Fruit fly (Drosophila melanogaster) whole organism, embryonic: ENCODE results near the gene CG11617.
A peak's percentile ranks its signal among the peaks of the same experiment; 100 is the strongest.

Experiments
- Aef1 ChIP-seq: fragments of 200-800 bp; sonication (Bioruptor generic); IDR thresholded peaks from 3 replicates; pipeline ENCODE4 v1.3.6; 2022; ENCODE audit warnings: missing biosample characterization, missing genetic modification characterization
- Asciz ChIP-seq: fragments of 200-800 bp; sonication (Bioruptor generic); optimal IDR thresholded peaks from 2 replicates; lab custom pipeline; 2017; ENCODE audit warnings: missing biosample characterization, mild to moderate bottlenecking, missing genetic modification characterization, missing genetic modification reagents
- CG10147 ChIP-seq: fragments of 200-800 bp; sonication (Bioruptor generic); optimal IDR thresholded peaks from 2 replicates; lab custom pipeline; 2019; ENCODE audit warnings: missing biosample characterization, mild to moderate bottlenecking, missing genetic modification characterization, moderate library complexity
- CG11093 ChIP-seq: fragments of 200-800 bp; sonication (Bioruptor generic); IDR thresholded peaks from 3 replicates; pipeline ENCODE4 v1.3.6; 2022; ENCODE audit warnings: missing biosample characterization, missing genetic modification characterization
- CG11695 ChIP-seq: fragments of 200-800 bp; sonication (Bioruptor generic); IDR thresholded peaks from 3 replicates; pipeline ENCODE4 v1.3.6; 2022; ENCODE audit warnings: missing biosample characterization, missing genetic modification characterization
- CG13296 ChIP-seq: fragments of 200-800 bp; sonication (Bioruptor generic); optimal IDR thresholded peaks from 3 replicates; lab custom pipeline; 2018; ENCODE audit warnings: missing biosample characterization, mild to moderate bottlenecking, missing genetic modification characterization
- CG1602 ChIP-seq: fragments of 200-800 bp; sonication (Bioruptor generic); optimal IDR thresholded peaks from 3 replicates; lab custom pipeline; 2016; ENCODE audit warnings: missing biosample characterization, missing genetic modification characterization
- CG17328 ChIP-seq: fragments of 200-800 bp; sonication (Bioruptor generic); IDR thresholded peaks from 2 replicates; pipeline ENCODE4 v1.3.6; 2022; ENCODE audit warnings: missing biosample characterization, missing genetic modification characterization
- CG17802 ChIP-seq: fragments of 200-800 bp; sonication (Bioruptor generic); optimal IDR thresholded peaks from 2 replicates; lab custom pipeline; 2018; ENCODE audit warnings: missing biosample characterization, mild to moderate bottlenecking, missing genetic modification characterization, moderate library complexity
- CG18476 ChIP-seq: fragments of 200-800 bp; sonication (Bioruptor generic); optimal IDR thresholded peaks from 2 replicates; lab custom pipeline; 2016; ENCODE audit warnings: missing biosample characterization, mild to moderate bottlenecking, missing genetic modification characterization
- CG2199 ChIP-seq: fragments of 200-800 bp; sonication (Bioruptor generic); IDR thresholded peaks from 3 replicates; pipeline ENCODE4 v1.3.6; 2022; ENCODE audit warnings: missing biosample characterization, missing genetic modification characterization
- CG32767 ChIP-seq: fragments of 200-800 bp; sonication (Bioruptor generic); IDR thresholded peaks from 2 replicates; pipeline ENCODE4 v1.3.6; 2022; ENCODE audit warnings: missing biosample characterization, missing genetic modification characterization
- CG32772 ChIP-seq: fragments of 200-800 bp; sonication (Bioruptor generic); IDR thresholded peaks from 2 replicates; pipeline ENCODE4 v1.3.6; 2022; ENCODE audit warnings: missing biosample characterization, missing genetic modification characterization
- CG34376 ChIP-seq: fragments of 200-800 bp; sonication (Bioruptor generic); optimal IDR thresholded peaks from 2 replicates; lab custom pipeline; 2018; ENCODE audit warnings: missing biosample characterization, mild to moderate bottlenecking, missing genetic modification characterization
- CG3838 ChIP-seq: fragments of 200-800 bp; sonication (Bioruptor generic); optimal IDR thresholded peaks from 3 replicates; lab custom pipeline; 2016; ENCODE audit warnings: missing biosample characterization, missing genetic modification characterization
- CG43689 ChIP-seq: fragments of 200-800 bp; sonication (Bioruptor generic); IDR thresholded peaks from 2 replicates; pipeline ENCODE4 v1.3.6; 2022; ENCODE audit warnings: missing biosample characterization, missing genetic modification characterization
- CG4730 ChIP-seq: fragments of 200-800 bp; sonication (Bioruptor generic); IDR thresholded peaks from 2 replicates; pipeline ENCODE4 v1.3.6; 2022; ENCODE audit warnings: missing biosample characterization, missing genetic modification characterization
- CG5953 ChIP-seq: fragments of 200-800 bp; sonication (Bioruptor generic); IDR thresholded peaks from 2 replicates; pipeline ENCODE4 v1.3.6; 2022; ENCODE audit warnings: missing biosample characterization, missing genetic modification characterization
- CG6791 ChIP-seq: fragments of 200-800 bp; sonication (Bioruptor generic); IDR thresholded peaks from 3 replicates; pipeline ENCODE4 v1.3.6; 2022; ENCODE audit warnings: missing biosample characterization, missing genetic modification characterization; ENCODE audit not compliant: partially characterized antibody
- CG8281 ChIP-seq: fragments of 200-800 bp; sonication (Bioruptor generic); optimal IDR thresholded peaks from 2 replicates; lab custom pipeline; 2018; ENCODE audit warnings: missing biosample characterization, mild to moderate bottlenecking, missing genetic modification characterization, moderate library complexity
- CG9932 ChIP-seq: fragments of 200-800 bp; sonication (Bioruptor generic); IDR thresholded peaks from 2 replicates; pipeline ENCODE4 v1.3.6; 2022; ENCODE audit warnings: missing biosample characterization, missing genetic modification characterization
- Dip2 ChIP-seq: fragments of 200-800 bp; sonication (Bioruptor generic); IDR thresholded peaks from 2 replicates; pipeline ENCODE4 v1.3.6; 2022; ENCODE audit warnings: missing biosample characterization, missing genetic modification characterization
- Dp ChIP-seq: fragments of 200-800 bp; sonication (Bioruptor generic); optimal IDR thresholded peaks from 2 replicates; lab custom pipeline; 2018; ENCODE audit warnings: missing biosample characterization, mild to moderate bottlenecking, missing genetic modification characterization, moderate library complexity
- E2f2 ChIP-seq: fragments of 200-800 bp; sonication (Bioruptor generic); IDR thresholded peaks from 2 replicates; pipeline ENCODE4 v1.3.6; 2022; ENCODE audit warnings: missing biosample characterization, missing genetic modification characterization
- ERR ChIP-seq: fragments of 200-800 bp; sonication (Bioruptor generic); optimal IDR thresholded peaks from 2 replicates; lab custom pipeline; 2016; ENCODE audit warnings: missing biosample characterization, missing genetic modification characterization
- HLH4C ChIP-seq: fragments of 200-800 bp; sonication (Bioruptor generic); IDR thresholded peaks from 3 replicates; pipeline ENCODE4 v1.3.6; 2022; ENCODE audit warnings: missing biosample characterization, missing genetic modification characterization; ENCODE audit not compliant: partially characterized antibody
- MBD-R2 ChIP-seq: fragments of 200-800 bp; sonication (Bioruptor generic); IDR thresholded peaks from 2 replicates; pipeline ENCODE4 v1.3.6; 2022; ENCODE audit warnings: missing biosample characterization, missing genetic modification characterization
- Mad ChIP-seq: fragments of 200-800 bp; sonication (Bioruptor generic); optimal IDR thresholded peaks from 2 replicates; lab custom pipeline; 2016; ENCODE audit warnings: missing biosample characterization, missing genetic modification characterization
- Mes4 ChIP-seq: fragments of 200-800 bp; sonication (Bioruptor generic); optimal IDR thresholded peaks from 2 replicates; lab custom pipeline; 2016; ENCODE audit warnings: missing biosample characterization, missing genetic modification characterization
- NC2α ChIP-seq: fragments of 200-800 bp; sonication (Bioruptor generic); optimal IDR thresholded peaks from 2 replicates; lab custom pipeline; 2016; ENCODE audit warnings: missing biosample characterization, missing genetic modification characterization
- PHDP ChIP-seq: fragments of 200-800 bp; sonication (Bioruptor generic); optimal IDR thresholded peaks from 3 replicates; lab custom pipeline; 2018; ENCODE audit warnings: missing biosample characterization, mild to moderate bottlenecking, missing genetic modification characterization, moderate library complexity
- Usf ChIP-seq: fragments of 200-800 bp; sonication (Bioruptor generic); optimal IDR thresholded peaks from 2 replicates; lab custom pipeline; 2017; ENCODE audit warnings: missing genotype, missing biosample characterization, missing genetic modification characterization
- ab ChIP-seq: fragments of 200-800 bp; sonication (Bioruptor generic); optimal IDR thresholded peaks from 2 replicates; lab custom pipeline; 2016; ENCODE audit warnings: missing biosample characterization, missing genetic modification characterization
- az2 ChIP-seq: fragments of 200-800 bp; sonication (Bioruptor generic); optimal IDR thresholded peaks from 3 replicates; lab custom pipeline; 2016; ENCODE audit warnings: missing biosample characterization, missing genetic modification characterization
- crp ChIP-seq, 2 experiments: fragments of 200-800 bp; sonication (Bioruptor generic); optimal IDR thresholded peaks; 2 replicates in 1 of 2; 3 replicates in 1 of 2; lab custom pipeline; 2017; ENCODE audit warnings: missing biosample characterization in 2 of 2, missing genetic modification characterization in 2 of 2, mild to moderate bottlenecking in 1 of 2, moderate library complexity in 1 of 2
- fd96Cb ChIP-seq: fragments of 200-800 bp; sonication (Bioruptor generic); optimal IDR thresholded peaks from 2 replicates; lab custom pipeline; 2018; ENCODE audit warnings: missing biosample characterization, mild to moderate bottlenecking, missing genetic modification characterization, moderate library complexity
- fru ChIP-seq: fragments of >200 bp; optimal IDR thresholded peaks from 2 replicates; lab custom pipeline; 2017
- gce ChIP-seq: fragments of 200-800 bp; sonication (Bioruptor generic); IDR thresholded peaks from 3 replicates; pipeline ENCODE4 v1.3.6; 2022; ENCODE audit warnings: missing biosample characterization, missing genetic modification characterization
- gt ChIP-seq: fragments of 200-800 bp; sonication (Bioruptor generic); IDR thresholded peaks from 2 replicates; pipeline ENCODE4 v1.3.6; 2022; ENCODE audit warnings: missing biosample characterization, missing genetic modification characterization
- hkb ChIP-seq, 2 experiments: fragments of 200-800 bp in 1 of 2; fragments of >200 bp in 1 of 2; sonication (Bioruptor generic) in 1 of 2; IDR thresholded peaks in 1 of 2; optimal IDR thresholded peaks in 1 of 2; 2 replicates each; pipeline versions ENCODE4 v1.3.6 to Lab custom; 2017 to 2022; ENCODE audit warnings: missing biosample characterization in 1 of 2, missing genetic modification characterization in 1 of 2
- ken ChIP-seq: fragments of 200-800 bp; sonication (Bioruptor generic); IDR thresholded peaks from 3 replicates; pipeline ENCODE4 v1.3.6; 2022; ENCODE audit warnings: missing biosample characterization, missing genetic modification characterization
- klu ChIP-seq: fragments of 200-800 bp; sonication (Bioruptor generic); IDR thresholded peaks from 2 replicates; pipeline ENCODE4 v1.3.6; 2022; ENCODE audit warnings: missing biosample characterization, missing genetic modification characterization
- mam ChIP-seq: fragments of 200-800 bp; sonication (Bioruptor generic); optimal IDR thresholded peaks from 3 replicates; lab custom pipeline; 2016; ENCODE audit warnings: missing biosample characterization, missing genetic modification characterization
- pfk ChIP-seq: fragments of 200-800 bp; sonication (Bioruptor generic); optimal IDR thresholded peaks from 2 replicates; lab custom pipeline; 2018; ENCODE audit warnings: missing biosample characterization, mild to moderate bottlenecking, missing genetic modification characterization, moderate library complexity
- pzg ChIP-seq: fragments of 200-800 bp; sonication (Bioruptor generic); optimal IDR thresholded peaks from 3 replicates; lab custom pipeline; 2018; ENCODE audit warnings: missing biosample characterization, mild to moderate bottlenecking, missing genetic modification characterization, moderate library complexity
- ranshi ChIP-seq: fragments of 200-800 bp; sonication (Bioruptor generic); IDR thresholded peaks from 2 replicates; pipeline ENCODE4 v1.3.6; 2022; ENCODE audit warnings: missing biosample characterization, missing genetic modification characterization
- rib ChIP-seq: fragments of 200-800 bp; sonication (Bioruptor generic); IDR thresholded peaks from 2 replicates; pipeline ENCODE4 v1.3.6; 2022; ENCODE audit warnings: missing biosample characterization, missing genetic modification characterization
- ro ChIP-seq: fragments of 200-800 bp; sonication (Bioruptor generic); IDR thresholded peaks from 2 replicates; pipeline ENCODE4 v1.3.6; 2022; ENCODE audit warnings: missing biosample characterization, missing genetic modification characterization
- sd ChIP-seq: fragments of 200-800 bp; sonication (Bioruptor generic); optimal IDR thresholded peaks from 3 replicates; lab custom pipeline; 2018; ENCODE audit warnings: missing biosample characterization, mild to moderate bottlenecking, missing genetic modification characterization, moderate library complexity
- tin ChIP-seq: fragments of 200-800 bp; sonication (Bioruptor generic); optimal IDR thresholded peaks from 3 replicates; lab custom pipeline; 2016; ENCODE audit warnings: missing biosample characterization, missing genetic modification characterization
- trh ChIP-seq: fragments of 200-800 bp; sonication (Bioruptor generic); optimal IDR thresholded peaks from 2 replicates; lab custom pipeline; 2016; ENCODE audit warnings: missing biosample characterization, missing genetic modification characterization
- twi ChIP-seq: fragments of 200-800 bp; optimal IDR thresholded peaks from 2 replicates; lab custom pipeline; 2019; ENCODE audit warnings: missing biosample characterization, mild to moderate bottlenecking, missing genetic modification characterization, moderate library complexity

Gene CG11617

DNA sequence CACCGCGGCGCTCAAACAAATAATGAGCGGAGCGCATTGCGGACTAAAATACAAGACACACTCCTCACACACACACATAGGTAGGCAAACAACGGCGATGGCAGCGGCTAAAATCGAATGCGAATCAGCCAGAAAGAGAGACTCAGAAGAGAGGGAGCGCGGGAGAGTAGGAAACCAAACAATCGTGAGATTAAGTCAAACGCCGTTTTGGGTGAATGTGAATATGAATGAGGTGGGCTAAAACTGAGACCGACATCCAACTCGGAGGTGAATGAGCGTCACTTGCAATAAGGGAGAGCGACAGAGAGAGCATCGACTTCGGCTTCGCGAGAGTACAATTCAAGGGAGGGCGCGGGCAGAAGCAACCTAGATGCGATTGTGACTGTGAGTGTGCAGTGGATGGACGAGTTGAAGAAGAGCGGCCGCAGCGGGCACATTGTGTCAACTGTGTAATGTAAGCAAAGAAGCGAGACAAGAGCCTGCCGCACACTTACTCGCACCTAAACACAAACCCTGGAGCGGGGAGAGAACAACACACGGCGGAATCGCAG lies 14.9 kb upstream of the CG11617 start:
- no peak for TF ChIP-seq E2f2 (GFP tag; lab: Robert Waterston, UW)
- no peak for TF ChIP-seq Usf
- no peak for TF ChIP-seq mam (GFP tag; lab: Kevin White, UChicago)
- peak; percentile 27 for TF ChIP-seq sd
- TF ChIP-seq klu (GFP tag; lab: Robert Waterston, UW): no peak
- TF ChIP-seq Dp (GFP tag; lab: Kevin White, UChicago): no peak
- no peak for TF ChIP-seq CG9932 (GFP tag; lab: Robert Waterston, UW)
- TF ChIP-seq fru (lab: Kevin White, UChicago): no peak
- no peak for TF ChIP-seq CG43689 (GFP tag; lab: Robert Waterston, UW)
- TF ChIP-seq trh: no peak
- no peak for TF ChIP-seq ro
- TF ChIP-seq ab: no peak
- TF ChIP-seq gt (GFP tag; lab: Robert Waterston, UW): no peak
- no peak for TF ChIP-seq MBD-R2 (GFP tag; lab: Robert Waterston, UW)
- peak; percentile 14 for TF ChIP-seq pfk (GFP tag; lab: Kevin White, UChicago)
- TF ChIP-seq Mes4: no peak
- peak; percentile 12 for TF ChIP-seq NC2α
- TF ChIP-seq CG11093 (GFP tag; lab: Robert Waterston, UW): no peak
- no peak for TF ChIP-seq CG32772 (GFP tag; lab: Robert Waterston, UW)
- TF ChIP-seq CG1602 (GFP tag; lab: Kevin White, UChicago): no peak
- TF ChIP-seq ken: peak; percentile 55; the same call in 1 of the 3 replicates
- no peak for TF ChIP-seq Aef1
- no peak for TF ChIP-seq hkb (optimal IDR thresholded peaks at IDR 0.05; lab: Kevin White, UChicago)
- no peak for TF ChIP-seq hkb (GFP tag; IDR thresholded peaks at IDR 0.05; lab: Robert Waterston, UW)
- no peak for TF ChIP-seq CG4730 (GFP tag; lab: Robert Waterston, UW)
- TF ChIP-seq CG5953 (GFP tag; lab: Robert Waterston, UW): no peak
- TF ChIP-seq CG6791: no peak
- TF ChIP-seq CG8281 (tag; lab: Kevin White, UChicago): no peak
- 0 out of 3 replicates have a peak, but pooled peaks have one; percentile 34 for TF ChIP-seq CG11695 (GFP tag; lab: Robert Waterston, UW)
- no peak for TF ChIP-seq tin (GFP tag; lab: Kevin White, UChicago)
- TF ChIP-seq ranshi (GFP tag; lab: Robert Waterston, UW): no peak
- no peak for TF ChIP-seq CG17328 (GFP tag; lab: Robert Waterston, UW)
- peak; percentile 5 for TF ChIP-seq CG34376 (GFP tag; lab: Kevin White, UChicago)
- no peak for TF ChIP-seq twi (tag; lab: Kevin White, UChicago)
- no peak for TF ChIP-seq PHDP (tag; lab: Kevin White, UChicago)
- TF ChIP-seq CG10147: no peak
- TF ChIP-seq Dip2: no peak
- TF ChIP-seq ERR: peak; percentile 22
- no peak for TF ChIP-seq az2 (GFP tag; lab: Kevin White, UChicago)
- no peak; the same call in 1 of the 2 replicates for TF ChIP-seq CG32767
- no peak for TF ChIP-seq fd96Cb (tag; lab: Kevin White, UChicago)
- no peak for TF ChIP-seq gce (GFP tag; lab: Robert Waterston, UW)
- no peak for TF ChIP-seq pzg (GFP tag; lab: Kevin White, UChicago)
- TF ChIP-seq rib (GFP tag; lab: Robert Waterston, UW): no peak
- TF ChIP-seq CG17802 (tag; lab: Kevin White, UChicago): no peak
- no peak for TF ChIP-seq CG18476
- no peak for TF ChIP-seq HLH4C (GFP tag; lab: Robert Waterston, UW)
- no peak for TF ChIP-seq Mad (GFP tag; lab: Kevin White, UChicago)
- no peak for TF ChIP-seq CG3838
- TF ChIP-seq CG13296 (GFP tag; lab: Kevin White, UChicago): peak; percentile 12
- no peak for TF ChIP-seq Asciz (GFP tag; lab: Kevin White, UChicago)
- TF ChIP-seq CG2199: peak; percentile 73; the same call in 2 of the 3 replicates
- no peak for TF ChIP-seq crp (GFP tag; optimal IDR thresholded peaks at IDR 0.05; lab: Kevin White, UChicago)
